Fruit fly (Drosophila melanogaster) whole organism, embryonic: ENCODE data around the gene arm.

Experiments used
- Atf3 ChIP-seq: fragments of 200-800 bp; sonication (Bioruptor generic); optimal IDR thresholded peaks from 3 replicates; lab custom pipeline; 2016; ENCODE audit warnings: missing biosample characterization, missing genetic modification characterization
- BEAF-32 ChIP-seq: fragments of 200-800 bp; sonication (Bioruptor generic); optimal IDR thresholded peaks from 3 replicates; lab custom pipeline; 2017; ENCODE audit warnings: missing biosample characterization, missing genetic modification characterization, mild to moderate bottlenecking, moderate library complexity, missing genetic modification reagents
- Bgb ChIP-seq: fragments of 200-800 bp; sonication (Bioruptor generic); IDR thresholded peaks from 2 replicates; pipeline ENCODE4 v1.3.6; 2022; ENCODE audit warnings: missing biosample characterization, missing genetic modification characterization; ENCODE audit not compliant: partially characterized antibody
- CG13287 ChIP-seq: fragments of 200-800 bp; sonication (Bioruptor generic); IDR thresholded peaks from 2 replicates; pipeline ENCODE4 v1.3.6; 2022; ENCODE audit warnings: missing biosample characterization, missing genetic modification characterization; ENCODE audit not compliant: partially characterized antibody
- CG17186 ChIP-seq: fragments of 200-800 bp; sonication (Bioruptor generic); optimal IDR thresholded peaks from 3 replicates; lab custom pipeline; 2017; ENCODE audit warnings: missing biosample characterization, missing genetic modification reagents, missing genetic modification characterization
- CG17385 ChIP-seq: fragments of 200-800 bp; sonication (Bioruptor generic); optimal IDR thresholded peaks from 3 replicates; lab custom pipeline; 2018; ENCODE audit warnings: missing biosample characterization, mild to moderate bottlenecking, missing genetic modification characterization
- CG2129 ChIP-seq: fragments of 200-800 bp; sonication (Bioruptor generic); IDR thresholded peaks from 2 replicates; pipeline ENCODE4 v1.3.6; 2022; ENCODE audit warnings: missing biosample characterization, missing genetic modification characterization; ENCODE audit not compliant: partially characterized antibody
- CG32772 ChIP-seq: fragments of 200-800 bp; sonication (Bioruptor generic); IDR thresholded peaks from 2 replicates; pipeline ENCODE4 v1.3.6; 2022; ENCODE audit warnings: missing biosample characterization, missing genetic modification characterization
- CG4617 ChIP-seq: fragments of 200-800 bp; sonication (Bioruptor generic); optimal IDR thresholded peaks from 3 replicates; lab custom pipeline; 2016; ENCODE audit warnings: missing biosample characterization, missing genetic modification characterization, borderline replicate concordance
- CG7357 ChIP-seq: fragments of 200-800 bp; sonication (Bioruptor generic); IDR thresholded peaks from 3 replicates; pipeline ENCODE4 v1.3.6; 2022; ENCODE audit warnings: missing biosample characterization, missing genetic modification characterization
- CG8290 ChIP-seq, 3 experiments: fragments of 200-800 bp; sonication (Bioruptor generic); optimal IDR thresholded peaks; 2 replicates each; lab custom pipeline; 2016 to 2019; ENCODE audit warnings: missing biosample characterization in 3 of 3, missing genetic modification characterization in 3 of 3, mild to moderate bottlenecking in 2 of 3, moderate library complexity in 1 of 3
- CG9797 ChIP-seq: fragments of 200-800 bp; sonication (Bioruptor generic); optimal IDR thresholded peaks from 3 replicates; lab custom pipeline; 2018; ENCODE audit warnings: missing biosample characterization, mild to moderate bottlenecking, missing genetic modification characterization
- CkIIα-i1 ChIP-seq: fragments of 200-800 bp; sonication (Bioruptor generic); IDR thresholded peaks from 2 replicates; pipeline ENCODE4 v1.3.6; 2022; ENCODE audit warnings: missing biosample characterization, missing genetic modification characterization
- Dek ChIP-seq: fragments of 200-800 bp; sonication (Bioruptor generic); optimal IDR thresholded peaks from 3 replicates; lab custom pipeline; 2019; ENCODE audit warnings: missing biosample characterization, mild to moderate bottlenecking, missing genetic modification characterization, moderate library complexity
- Elba2 ChIP-seq: fragments of 200-800 bp; sonication (Bioruptor generic); optimal IDR thresholded peaks from 3 replicates; lab custom pipeline; 2016; ENCODE audit warnings: missing biosample characterization, missing genetic modification characterization
- Ets97D ChIP-seq: fragments of 200-800 bp; sonication (Bioruptor generic); optimal IDR thresholded peaks from 3 replicates; lab custom pipeline; 2016; ENCODE audit warnings: missing biosample characterization, missing genetic modification characterization
- HmgZ ChIP-seq: fragments of 200-800 bp; sonication (Bioruptor generic); optimal IDR thresholded peaks from 2 replicates; lab custom pipeline; 2018; ENCODE audit warnings: missing biosample characterization, mild to moderate bottlenecking, missing genetic modification characterization
- Kr ChIP-seq: fragments of 200-800 bp; sonication (Bioruptor generic); optimal IDR thresholded peaks from 2 replicates; lab custom pipeline; 2017; ENCODE audit warnings: missing biosample characterization, mild to moderate bottlenecking, missing genetic modification characterization
- Med ChIP-seq: fragments of 200-800 bp; sonication (Bioruptor generic); peaks from one replicate; lab custom pipeline; 2016; ENCODE audit warnings: missing biosample characterization, missing genetic modification characterization, mild to moderate bottlenecking, inconsistent platforms, moderate library complexity
- Ptx1 ChIP-seq: fragments of 200-800 bp; sonication (Bioruptor generic); IDR thresholded peaks from 2 replicates; pipeline ENCODE4 v1.3.6; 2022; ENCODE audit warnings: missing biosample characterization, missing genetic modification characterization
- Ravus ChIP-seq: fragments of 200-800 bp; sonication (Bioruptor generic); IDR thresholded peaks from 2 replicates; pipeline ENCODE4 v1.3.6; 2022; ENCODE audit warnings: missing biosample characterization, missing genetic modification characterization
- Sin3A ChIP-seq: fragments of >200 bp; optimal IDR thresholded peaks from 2 replicates; lab custom pipeline; 2018
- Sry-δ ChIP-seq: fragments of 200-800 bp; sonication (Bioruptor generic); optimal IDR thresholded peaks from 2 replicates; lab custom pipeline; 2016; ENCODE audit warnings: missing biosample characterization, missing genetic modification characterization
- Usf ChIP-seq: fragments of 200-800 bp; sonication (Bioruptor generic); optimal IDR thresholded peaks from 2 replicates; lab custom pipeline; 2017; ENCODE audit warnings: missing genotype, missing biosample characterization, missing genetic modification characterization
- YL-1 ChIP-seq: fragments of 200-800 bp; sonication (Bioruptor generic); optimal IDR thresholded peaks from 3 replicates; lab custom pipeline; 2017; ENCODE audit warnings: missing biosample characterization, mild to moderate bottlenecking, missing genetic modification characterization
- ato ChIP-seq: fragments of 200-800 bp; sonication (Bioruptor generic); IDR thresholded peaks from 2 replicates; pipeline ENCODE4 v1.3.6; 2022; ENCODE audit warnings: missing biosample characterization, missing genetic modification characterization; ENCODE audit not compliant: partially characterized antibody
- bowl ChIP-seq: fragments of 200-800 bp; sonication (Bioruptor generic); IDR thresholded peaks from 2 replicates; pipeline ENCODE4 v1.3.6; 2022; ENCODE audit warnings: missing biosample characterization, missing genetic modification characterization
- cg ChIP-seq: fragments of 200-800 bp; sonication (Bioruptor generic); optimal IDR thresholded peaks from 3 replicates; lab custom pipeline; 2019; ENCODE audit warnings: missing biosample characterization, mild to moderate bottlenecking, missing genetic modification characterization, moderate library complexity
- corto ChIP-seq: fragments of 200-800 bp; sonication (Bioruptor generic); optimal IDR thresholded peaks from 2 replicates; lab custom pipeline; 2016; ENCODE audit warnings: missing biosample characterization, mild to moderate bottlenecking, missing genetic modification characterization, moderate library complexity
- crp ChIP-seq, 2 experiments: fragments of 200-800 bp; sonication (Bioruptor generic); optimal IDR thresholded peaks; 2 replicates in 1 of 2; 3 replicates in 1 of 2; lab custom pipeline; 2017; ENCODE audit warnings: missing biosample characterization in 2 of 2, missing genetic modification characterization in 2 of 2, mild to moderate bottlenecking in 1 of 2, moderate library complexity in 1 of 2
- eyg ChIP-seq: fragments of 200-800 bp; sonication (Bioruptor generic); optimal IDR thresholded peaks from 3 replicates; lab custom pipeline; 2016; ENCODE audit warnings: missing biosample characterization, missing genetic modification characterization
- gfzf ChIP-seq: fragments of 200-800 bp; sonication (Bioruptor generic); optimal IDR thresholded peaks from 2 replicates; lab custom pipeline; 2016; ENCODE audit warnings: missing biosample characterization, mild to moderate bottlenecking, missing genetic modification characterization, moderate library complexity
- gro ChIP-seq: fragments of 200-800 bp; sonication (Bioruptor generic); optimal IDR thresholded peaks from 2 replicates; lab custom pipeline; 2016; ENCODE audit warnings: missing biosample characterization, missing genetic modification characterization
- hkb ChIP-seq, 2 experiments: fragments of 200-800 bp in 1 of 2; fragments of >200 bp in 1 of 2; sonication (Bioruptor generic) in 1 of 2; IDR thresholded peaks in 1 of 2; optimal IDR thresholded peaks in 1 of 2; 2 replicates each; pipeline versions ENCODE4 v1.3.6 to Lab custom; 2017 to 2022; ENCODE audit warnings: missing biosample characterization in 1 of 2, missing genetic modification characterization in 1 of 2
- ind ChIP-seq: fragments of 200-800 bp; sonication (Bioruptor generic); optimal IDR thresholded peaks from 3 replicates; lab custom pipeline; 2016; ENCODE audit warnings: missing biosample characterization, missing genetic modification characterization
- nmo ChIP-seq: fragments of 200-800 bp; sonication (Bioruptor generic); optimal IDR thresholded peaks from 2 replicates; lab custom pipeline; 2018; ENCODE audit warnings: missing biosample characterization, mild to moderate bottlenecking, missing genetic modification characterization, moderate library complexity
- oc ChIP-seq: fragments of 200-800 bp; sonication (Bioruptor generic); optimal IDR thresholded peaks from 2 replicates; lab custom pipeline; 2018; ENCODE audit warnings: missing biosample characterization, mild to moderate bottlenecking, missing genetic modification characterization, moderate library complexity
- psq ChIP-seq: fragments of 200-800 bp; sonication (Bioruptor generic); optimal IDR thresholded peaks from 2 replicates; lab custom pipeline; 2017; ENCODE audit warnings: missing biosample characterization, missing genetic modification characterization
- pzg ChIP-seq: fragments of 200-800 bp; sonication (Bioruptor generic); optimal IDR thresholded peaks from 3 replicates; lab custom pipeline; 2018; ENCODE audit warnings: missing biosample characterization, mild to moderate bottlenecking, missing genetic modification characterization, moderate library complexity
- schlank ChIP-seq: fragments of 200-800 bp; sonication (Bioruptor generic); optimal IDR thresholded peaks from 2 replicates; lab custom pipeline; 2018; ENCODE audit warnings: missing biosample characterization, mild to moderate bottlenecking, missing genetic modification characterization
- stc ChIP-seq: fragments of 200-800 bp; sonication (Bioruptor generic); IDR thresholded peaks from 2 replicates; pipeline ENCODE4 v1.3.6; 2022; ENCODE audit warnings: missing biosample characterization, missing genetic modification characterization
- stwl ChIP-seq: fragments of 200-800 bp; sonication (Bioruptor generic); optimal IDR thresholded peaks from 3 replicates; lab custom pipeline; 2018; ENCODE audit warnings: missing biosample characterization, mild to moderate bottlenecking, missing genetic modification characterization, moderate library complexity
- sug ChIP-seq: fragments of 200-800 bp; optimal IDR thresholded peaks from 2 replicates; lab custom pipeline; 2019; ENCODE audit warnings: missing biosample characterization, mild to moderate bottlenecking, missing genetic modification characterization, moderate library complexity
- trem ChIP-seq: fragments of 200-800 bp; optimal IDR thresholded peaks from 3 replicates; lab custom pipeline; 2019; ENCODE audit warnings: missing biosample characterization, mild to moderate bottlenecking, missing genetic modification characterization, moderate library complexity
- wdn ChIP-seq: fragments of 200-800 bp; sonication (Bioruptor generic); IDR thresholded peaks from 2 replicates; pipeline ENCODE4 v1.3.6; 2022; ENCODE audit warnings: missing biosample characterization, missing genetic modification characterization
- wor ChIP-seq: fragments of 200-800 bp; sonication (Bioruptor generic); IDR thresholded peaks from 2 replicates; pipeline ENCODE4 v1.3.6; 2022; ENCODE audit warnings: missing biosample characterization, missing genetic modification characterization
- zen ChIP-seq: fragments of 200-800 bp; sonication (Bioruptor generic); optimal IDR thresholded peaks from 3 replicates; lab custom pipeline; 2018; ENCODE audit warnings: missing biosample characterization, mild to moderate bottlenecking, missing genetic modification characterization, moderate library complexity

The arm gene

DNA sequence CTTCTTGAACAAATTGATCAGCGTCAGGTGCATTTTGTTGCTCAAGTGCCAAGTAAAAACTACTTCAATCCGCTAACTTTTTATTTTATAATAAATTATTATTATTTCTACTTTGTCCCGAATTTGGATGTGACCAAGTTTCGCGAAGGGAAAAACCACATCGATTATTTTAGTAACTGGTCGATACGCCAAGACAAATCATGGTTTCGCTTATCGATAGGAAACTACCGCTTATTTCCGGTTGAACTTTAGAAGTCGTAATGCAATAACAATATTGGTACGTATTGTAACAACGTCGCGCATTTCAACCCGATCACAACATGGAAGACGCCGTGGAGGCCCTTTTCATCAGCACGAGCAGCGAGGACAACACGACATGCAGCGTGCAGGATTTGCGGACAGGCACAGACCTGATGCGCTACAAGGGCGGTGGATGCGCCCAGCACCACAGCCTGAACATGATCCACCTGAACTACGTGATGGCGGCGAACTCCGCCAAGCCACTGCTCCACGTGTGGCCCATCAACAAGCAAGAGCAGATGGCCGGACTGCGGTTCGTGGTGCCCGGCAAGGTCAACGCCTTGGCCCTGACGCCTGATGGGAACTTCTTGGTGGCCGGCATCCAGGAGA lies 23.2 kb downstream of the arm start, which contains the start of the genes CG14817 and CG14805 (continued):
- TF ChIP-seq corto (GFP tag; lab: Kevin White, UChicago) (no peak), BEAF-32 (GFP tag; lab: Kevin White, UChicago) (peak; percentile 70), Atf3 (GFP tag; lab: Kevin White, UChicago) (no peak), oc (no peak), eyg (no peak), Bgb (peak; percentile 60; the same call in 1 of the 2 replicates), CG7357 (GFP tag; lab: Robert Waterston, UW) (no peak), CG2129 (GFP tag; lab: Robert Waterston, UW) (no peak), crp (GFP tag; optimal IDR thresholded peaks at IDR 0.05; lab: Kevin White, UChicago) (peak in 1 of 2 experiments; percentile 22), Usf (GFP tag; lab: Kevin White, UChicago) (peak; percentile 26), ind (GFP tag; lab: Kevin White, UChicago) (no peak), CkIIα-i1 (GFP tag; lab: Robert Waterston, UW) (0 out of 2 replicates have a peak, but pooled peaks have one; percentile 2), Dek (tag; lab: Kevin White, UChicago) (peak; percentile 43), bowl (GFP tag; lab: Robert Waterston, UW) (no peak), Kr (no peak), Ptx1 (no peak), Ravus (GFP tag; lab: Robert Waterston, UW) (no peak), CG17186 (GFP tag; lab: Kevin White, UChicago) (peak; percentile 50), ato (GFP tag; lab: Robert Waterston, UW) (no peak), sug (tag; lab: Kevin White, UChicago) (peak; percentile 72), stc (peak; percentile 54), HmgZ (tag; lab: Kevin White, UChicago) (peak; percentile 76)

DNA sequence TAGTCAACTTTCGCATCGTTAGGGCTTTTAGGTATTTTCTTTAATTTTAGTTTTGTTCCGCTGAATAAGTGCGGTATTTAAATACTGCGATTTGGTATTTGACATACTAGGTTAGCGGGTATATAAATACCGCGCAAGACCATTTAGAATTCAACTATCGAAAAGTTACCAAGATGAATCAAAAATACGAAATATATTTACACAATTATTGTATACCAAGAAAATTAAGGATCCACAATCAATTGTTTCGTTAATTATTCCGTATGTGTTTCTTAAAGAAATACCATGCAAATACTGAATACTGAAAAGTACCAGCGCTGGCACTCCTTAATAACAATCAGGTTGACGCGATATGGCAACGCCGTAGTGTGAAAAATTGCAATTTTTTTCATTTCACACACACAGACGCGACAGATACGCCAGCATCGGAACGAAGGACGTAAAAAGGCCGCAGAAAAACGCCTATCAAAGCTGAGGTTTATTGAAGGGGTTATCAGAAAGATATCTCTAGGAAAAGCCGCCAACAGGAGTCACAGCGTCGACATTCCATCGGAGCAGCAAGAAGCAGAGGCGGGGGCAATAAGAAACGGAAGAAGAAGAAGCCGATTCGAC lies 26.8 kb downstream of the arm start, which contains the start of the genes Pgam5 and Vps26:
Pgam5 (minus strand) TSS at position 51 of the 612 bp plus-strand sequence.
Vps26 (plus strand) TSS at position 339 of the 612 bp plus-strand sequence.
- TF ChIP-seq nmo (GFP tag; lab: Kevin White, UChicago) (peak; percentile 47), psq (no peak), CG32772 (GFP tag; lab: Robert Waterston, UW) (0 out of 2 replicates have a peak, but pooled peaks have one; percentile 28), Med (GFP tag; lab: Kevin White, UChicago) (peak; percentile 73), gfzf (GFP tag; lab: Kevin White, UChicago) (peak; percentile 67), CG4617 (GFP tag; lab: Kevin White, UChicago) (peak; percentile 48), CG8290 (GFP tag; optimal IDR thresholded peaks at IDR 0.05; lab: Kevin White, UChicago) (no peak), CG8290 (tag; optimal IDR thresholded peaks at IDR 0.05; lab: Kevin White, UChicago) (no peak), ind (GFP tag; lab: Kevin White, UChicago) (no peak), CG9797 (GFP tag; lab: Kevin White, UChicago) (peak; percentile 69), Bgb (no peak), pzg (GFP tag; lab: Kevin White, UChicago) (peak; percentile 61), Sry-δ (peak; percentile 38), zen (tag; lab: Kevin White, UChicago) (peak; percentile 26), schlank (tag; lab: Kevin White, UChicago) (no peak), BEAF-32 (GFP tag; lab: Kevin White, UChicago) (peak; percentile 51), YL-1 (GFP tag; lab: Kevin White, UChicago) (peak; percentile 72), wdn (no peak), Elba2 (peak; percentile 83), trem (peak; percentile 60), gro (GFP tag; lab: Kevin White, UChicago) (no peak), stwl (tag; lab: Kevin White, UChicago) (peak; percentile 23), CG13287 (no peak), cg (GFP tag; lab: Kevin White, UChicago) (peak; percentile 66), hkb (optimal IDR thresholded peaks at IDR 0.05; lab: Kevin White, UChicago) (peak; percentile 15), hkb (GFP tag; IDR thresholded peaks at IDR 0.05; lab: Robert Waterston, UW) (no peak), Sin3A (peak; percentile 51), wor (GFP tag; lab: Robert Waterston, UW) (no peak), Ets97D (GFP tag; lab: Kevin White, UChicago) (peak; percentile 49), CG17385 (GFP tag; lab: Kevin White, UChicago) (peak; percentile 95)
